Worm (Caenorhabditis elegans) whole organism, young adult: ENCODE results near the gene Y54G2A.32.

ENCODE experiments used
- B0019.2 ChIP-seq: fragments of 200-800 bp; sonication (Bioruptor generic); conservative IDR thresholded peaks from 2 replicates; pipeline ENCODE4 v1.3.6; 2022; ENCODE audit warnings: missing genetic modification reagents, missing genetic modification characterization, missing compliant biosample characterization
- C06A6.2 ChIP-seq: fragments of 200-800 bp; sonication (Bioruptor generic); conservative IDR thresholded peaks from 2 replicates; pipeline ENCODE4 v1.3.6; 2022; ENCODE audit warnings: missing genetic modification characterization, missing compliant biosample characterization
- F22D6.2 ChIP-seq: sonication (generic microtip); optimal IDR thresholded peaks from 2 replicates; lab custom pipeline; 2016; ENCODE audit warnings: mild to moderate bottlenecking, missing genetic modification characterization, missing compliant biosample characterization
- F23B12.7 ChIP-seq: sonication (generic microtip); optimal IDR thresholded peaks from 2 replicates; lab custom pipeline; 2017; ENCODE audit warnings: missing genetic modification characterization, mild to moderate bottlenecking, missing compliant biosample characterization, antibody characterized with exemption, moderate library complexity; ENCODE audit not compliant: insufficient read depth
- F57A8.1 ChIP-seq: fragments of 200-800 bp; sonication (Bioruptor generic); optimal IDR thresholded peaks from 2 replicates; lab custom pipeline; 2018; ENCODE audit warnings: mild to moderate bottlenecking, missing genetic modification characterization, moderate library complexity, missing compliant biosample characterization
- T26A5.8 ChIP-seq: sonication (generic microtip); optimal IDR thresholded peaks from 2 replicates; lab custom pipeline; 2016; ENCODE audit warnings: missing genetic modification characterization, missing compliant biosample characterization
- Y53G8AR.9 ChIP-seq: fragments of 200-800 bp; sonication (Bioruptor generic); conservative IDR thresholded peaks from 2 replicates; pipeline ENCODE4 v1.3.6; 2022; ENCODE audit warnings: missing genetic modification reagents, missing genetic modification characterization, missing compliant biosample characterization
- Y56A3A.18 ChIP-seq: fragments of 200-800 bp; sonication (Bioruptor generic); IDR thresholded peaks from 2 replicates; pipeline ENCODE4 v1.3.6; 2022; ENCODE audit warnings: missing genetic modification reagents, missing genetic modification characterization, missing compliant biosample characterization
- Y67H2A.10 ChIP-seq: fragments of 200-800 bp; sonication (Bioruptor generic); conservative IDR thresholded peaks from 2 replicates; pipeline ENCODE4 v1.3.6; 2022; ENCODE audit warnings: missing genetic modification reagents, missing genetic modification characterization, missing compliant biosample characterization
- Y79H2A.3 ChIP-seq: fragments of 200-800 bp; sonication (Bioruptor generic); conservative IDR thresholded peaks from 2 replicates; pipeline ENCODE4 v1.3.6; 2022; ENCODE audit warnings: missing genetic modification reagents, missing genetic modification characterization, missing compliant biosample characterization
- ZK185.1 ChIP-seq: sonication (generic microtip); optimal IDR thresholded peaks from 2 replicates; lab custom pipeline; 2016; ENCODE audit warnings: mild to moderate bottlenecking, missing genetic modification characterization, missing compliant biosample characterization; ENCODE audit not compliant: poor library complexity, severe bottlenecking
- aptf-3 ChIP-seq: fragments of 200-800 bp; sonication (Bioruptor generic); IDR thresholded peaks from 2 replicates; pipeline ENCODE4 v1.3.6; 2022; ENCODE audit warnings: missing genetic modification characterization, missing compliant biosample characterization
- athp-1 ChIP-seq: sonication (generic microtip); optimal IDR thresholded peaks from 2 replicates; lab custom pipeline; 2017; ENCODE audit warnings: mild to moderate bottlenecking, missing genetic modification characterization, missing compliant biosample characterization
- attf-3 ChIP-seq: fragments of 200-800 bp; sonication (Bioruptor generic); conservative IDR thresholded peaks from 2 replicates; pipeline ENCODE4 v1.3.6; 2022; ENCODE audit warnings: missing genetic modification reagents, missing genetic modification characterization, missing compliant biosample characterization
- bed-2 ChIP-seq: fragments of 200-800 bp; sonication (Bioruptor generic); IDR thresholded peaks from 2 replicates; pipeline ENCODE4 v1.3.6; 2022; ENCODE audit warnings: missing genetic modification reagents, missing genetic modification characterization, missing compliant biosample characterization
- cebp-2 ChIP-seq: fragments of 200-800 bp; sonication (Bioruptor generic); IDR thresholded peaks from 2 replicates; pipeline ENCODE4 v1.3.6; 2022; ENCODE audit warnings: missing genetic modification characterization, missing compliant biosample characterization
- ceh-100 ChIP-seq: fragments of 200-800 bp; sonication (Bioruptor generic); IDR thresholded peaks from 2 replicates; pipeline ENCODE4 v1.3.6; 2022; ENCODE audit warnings: missing genetic modification reagents, missing genetic modification characterization, missing compliant biosample characterization
- ceh-58 ChIP-seq: fragments of 200-800 bp; sonication (Bioruptor generic); IDR thresholded peaks from 2 replicates; pipeline ENCODE4 v1.3.6; 2022; ENCODE audit warnings: missing genetic modification characterization, missing compliant biosample characterization
- ceh-79 ChIP-seq: sonication (generic microtip); optimal IDR thresholded peaks from 2 replicates; lab custom pipeline; 2017; ENCODE audit warnings: mild to moderate bottlenecking, missing genetic modification characterization, missing compliant biosample characterization
- ceh-91 ChIP-seq: fragments of 200-800 bp; sonication (Bioruptor generic); IDR thresholded peaks from 2 replicates; pipeline ENCODE4 v1.3.6; 2022; ENCODE audit warnings: missing genetic modification reagents, missing genetic modification characterization, missing compliant biosample characterization
- chd-7 ChIP-seq: sonication (generic microtip); optimal IDR thresholded peaks from 2 replicates; lab custom pipeline; 2016; ENCODE audit warnings: mild to moderate bottlenecking, missing genetic modification characterization, moderate library complexity, missing compliant biosample characterization
- die-1 ChIP-seq: sonication (generic microtip); optimal IDR thresholded peaks from 2 replicates; lab custom pipeline; 2016; ENCODE audit warnings: missing genotype, mild to moderate bottlenecking, missing genetic modification characterization, missing compliant biosample characterization
- efl-1 ChIP-seq: fragments of 150-350 bp; optimal IDR thresholded peaks from 2 replicates; lab custom pipeline; 2014; ENCODE audit warnings: missing biosample characterization, missing genetic modification reagents, missing genetic modification characterization
- egl-18 ChIP-seq: fragments of 200-800 bp; sonication (Bioruptor generic); IDR thresholded peaks from 2 replicates; pipeline ENCODE4 v1.3.6; 2022; ENCODE audit warnings: missing genetic modification reagents, missing genetic modification characterization, missing compliant biosample characterization
- fkh-3 ChIP-seq: sonication (generic microtip); optimal IDR thresholded peaks from 2 replicates; lab custom pipeline; 2016; ENCODE audit warnings: mild to moderate bottlenecking, missing genetic modification characterization, missing compliant biosample characterization
- him-1 ChIP-seq: sonication (generic microtip); optimal IDR thresholded peaks from 2 replicates; lab custom pipeline; 2016; ENCODE audit warnings: missing genotype, missing genetic modification reagents, missing genetic modification characterization, missing compliant biosample characterization
- hmg-20 ChIP-seq: fragments of 200-800 bp; sonication (Bioruptor generic); IDR thresholded peaks from 2 replicates; pipeline ENCODE4 v1.3.6; 2022; ENCODE audit warnings: missing genetic modification reagents, missing genetic modification characterization, missing compliant biosample characterization
- hrde-1 ChIP-seq: sonication (generic microtip); optimal IDR thresholded peaks from 2 replicates; lab custom pipeline; 2016; ENCODE audit warnings: missing genetic modification characterization, mild to moderate bottlenecking, missing compliant biosample characterization, moderate library complexity, missing genotype, missing genetic modification reagents, borderline replicate concordance
- hsf-1 ChIP-seq: fragments of 200-800 bp; sonication (Bioruptor generic); IDR thresholded peaks from 2 replicates; pipeline ENCODE4 v1.3.6; 2022; ENCODE audit warnings: missing genetic modification reagents, missing genetic modification characterization, missing compliant biosample characterization
- lin-26 ChIP-seq: fragments of 200-800 bp; sonication (Bioruptor generic); IDR thresholded peaks from 2 replicates; pipeline ENCODE4 v1.3.6; 2022; ENCODE audit warnings: missing genetic modification reagents, missing genetic modification characterization, missing compliant biosample characterization
- lin-35 ChIP-seq, 3 experiments: fragments of 150-350 bp in 2 of 3; sonication (generic microtip) in 1 of 3; optimal IDR thresholded peaks; 2 replicates each; lab custom pipeline; 2014 to 2018; ENCODE audit warnings: missing biosample characterization in 3 of 3, missing genetic modification characterization in 3 of 3, missing genetic modification reagents in 3 of 3
- lin-54 ChIP-seq: fragments of 200-800 bp; sonication (Bioruptor generic); optimal IDR thresholded peaks from 2 replicates; lab custom pipeline; 2018; ENCODE audit warnings: mild to moderate bottlenecking, missing genetic modification characterization, missing compliant biosample characterization
- lsl-1 ChIP-seq: fragments of 200-800 bp; sonication (Bioruptor generic); optimal IDR thresholded peaks from 2 replicates; lab custom pipeline; 2018; ENCODE audit warnings: mild to moderate bottlenecking, missing genetic modification characterization, moderate library complexity, missing compliant biosample characterization
- mxl-1 ChIP-seq: sonication (generic microtip); optimal IDR thresholded peaks from 2 replicates; lab custom pipeline; 2016; ENCODE audit warnings: missing genetic modification characterization, missing compliant biosample characterization
- nfya-2 ChIP-seq: fragments of 200-800 bp; sonication (Bioruptor generic); IDR thresholded peaks from 2 replicates; pipeline ENCODE4 v1.3.6; 2022; ENCODE audit warnings: missing genetic modification reagents, missing genetic modification characterization, missing compliant biosample characterization
- nfyb-1 ChIP-seq: fragments of 200-800 bp; sonication (Bioruptor generic); IDR thresholded peaks from 2 replicates; pipeline ENCODE4 v1.3.6; 2022; ENCODE audit warnings: missing genetic modification reagents, missing genetic modification characterization, missing compliant biosample characterization
- nhr-90 ChIP-seq: sonication (generic microtip); optimal IDR thresholded peaks from 2 replicates; lab custom pipeline; 2016; ENCODE audit warnings: missing genotype, mild to moderate bottlenecking, missing genetic modification characterization, missing compliant biosample characterization
- sea-2 ChIP-seq: fragments of 200-800 bp; sonication (Bioruptor generic); IDR thresholded peaks from 2 replicates; pipeline ENCODE4 v1.3.6; 2022; ENCODE audit warnings: missing genetic modification characterization, missing compliant biosample characterization
- snpc-4 ChIP-seq, 5 experiments: fragments of 150-350 bp in 1 of 5; sonication (generic microtip) in 4 of 5; optimal IDR thresholded peaks; 2 replicates each; lab custom pipeline; 2014 to 2018; ENCODE audit warnings: missing genetic modification characterization in 5 of 5, missing biosample characterization in 3 of 5, antibody characterized with exemption in 2 of 5, mild to moderate bottlenecking in 2 of 5, missing compliant biosample characterization in 2 of 5, missing genotype in 2 of 5, moderate library complexity in 2 of 5, missing genetic modification reagents in 1 of 5
- tbx-9 ChIP-seq: sonication (generic microtip); optimal IDR thresholded peaks from 2 replicates; lab custom pipeline; 2016; ENCODE audit warnings: borderline replicate concordance, missing genetic modification characterization, inconsistent platforms, missing compliant biosample characterization
- xnd-1 ChIP-seq: sonication (generic microtip); optimal IDR thresholded peaks from 2 replicates; lab custom pipeline; 2016; ENCODE audit warnings: missing genotype, missing genetic modification reagents, missing genetic modification characterization, missing compliant biosample characterization
- zfh-2 ChIP-seq: fragments of 200-800 bp; sonication (Bioruptor generic); conservative IDR thresholded peaks from 2 replicates; pipeline ENCODE4 v1.3.6; 2022; ENCODE audit warnings: missing genetic modification reagents, missing genetic modification characterization, missing compliant biosample characterization
- ztf-22 ChIP-seq: fragments of 200-800 bp; sonication (Bioruptor generic); optimal IDR thresholded peaks from 2 replicates; lab custom pipeline; 2018; ENCODE audit warnings: mild to moderate bottlenecking, missing genetic modification characterization, moderate library complexity, missing compliant biosample characterization

Gene Y54G2A.32

ce11 chrIV:2849269-2849668, 45.5 kb downstream of the Y54G2A.32 start:
- TF ChIP-seq zfh-2 (GFP tag; lab: Robert Waterston, UW) (peak; percentile 64), snpc-4 (GFP tag; optimal IDR thresholded peaks at IDR 0.05; lab: Kevin White, UChicago) (no peak), snpc-4 (tag; optimal IDR thresholded peaks at IDR 0.05; lab: Kevin White, UChicago) (peak in 1 of 4 experiments; percentile 78), cebp-2 (GFP tag; lab: Robert Waterston, UW) (0 out of 2 replicates have a peak, but pooled peaks have one; percentile 26), fkh-3 (tag; lab: Kevin White, UChicago) (no peak), efl-1 (GFP tag; lab: Kevin White, UChicago) (no peak), ZK185.1 (tag; lab: Kevin White, UChicago) (no peak), Y56A3A.18 (no peak), lin-54 (GFP tag; lab: Kevin White, UChicago) (no peak)

ce11 chrIV:2850586-2850985, 46.8 kb downstream of the Y54G2A.32 start, which contains the start of gene clec-85:
TSS of gene clec-85 (plus strand) at chrIV:2850886.
- no peak for TF ChIP-seq T26A5.8 (tag; lab: Kevin White, UChicago)
- TF ChIP-seq lin-26 (GFP tag; lab: Robert Waterston, UW), result no peak
- TF ChIP-seq ceh-100 (GFP tag; lab: Robert Waterston, UW), result no peak
- TF ChIP-seq F22D6.2 (tag; lab: Kevin White, UChicago), result no peak
- no peak for TF ChIP-seq hsf-1 (GFP tag; lab: Robert Waterston, UW)
- no peak for TF ChIP-seq him-1 (tag; lab: Kevin White, UChicago)

ce11 chrIV:2851625-2852024, 47.9 kb downstream of the Y54G2A.32 start:
- TF ChIP-seq Y79H2A.3 (GFP tag; lab: Robert Waterston, UW) (no peak), B0019.2 (no peak), nfya-2 (GFP tag; lab: Robert Waterston, UW) (no peak), Y53G8AR.9 (no peak), hmg-20 (no peak), tbx-9 (tag; lab: Kevin White, UChicago) (no peak), hrde-1 (tag; lab: Kevin White, UChicago) (no peak), F23B12.7 (tag; lab: Kevin White, UChicago) (no peak), nfyb-1 (GFP tag; lab: Robert Waterston, UW) (no peak), xnd-1 (tag; lab: Kevin White, UChicago) (no peak), sea-2 (GFP tag; lab: Robert Waterston, UW) (no peak), C06A6.2 (GFP tag; lab: Robert Waterston, UW) (no peak), nhr-90 (no peak), egl-18 (GFP tag; lab: Robert Waterston, UW) (no peak)
- TF ChIP-seq, all 124 proteins: peak for 0

- TF ChIP-seq athp-1 (no peak), chd-7 (no peak), F57A8.1 (GFP tag; lab: Kevin White, UChicago) (no peak), aptf-3 (GFP tag; lab: Robert Waterston, UW) (no peak), attf-3 (no peak), die-1 (tag; lab: Kevin White, UChicago) (no peak), xnd-1 (tag; lab: Kevin White, UChicago) (no peak), ceh-79 (tag; lab: Kevin White, UChicago) (no peak), ceh-58 (GFP tag; lab: Robert Waterston, UW) (no peak), lin-35 (GFP tag; optimal IDR thresholded peaks at IDR 0.05; lab: Kevin White, UChicago) (no peak), ceh-91 (GFP tag; lab: Robert Waterston, UW) (no peak), bed-2 (GFP tag; lab: Robert Waterston, UW) (no peak), ztf-22 (GFP tag; lab: Kevin White, UChicago) (no peak), Y56A3A.18 (no peak), lsl-1 (GFP tag; lab: Kevin White, UChicago) (no peak), mxl-1 (tag; lab: Kevin White, UChicago) (no peak), Y67H2A.10 (no peak), sea-2 (GFP tag; lab: Robert Waterston, UW) (no peak), Y79H2A.3 (GFP tag; lab: Robert Waterston, UW) (no peak)
These were observed 49.4 kb downstream of the Y54G2A.32 start, which contains the start of gene Y54G2A.49 for ce11 chrIV:2853164-2853563. TSS of gene Y54G2A.49 (minus strand) at chrIV:2853264.
